Fruit fly (Drosophila melanogaster) whole organism, embryonic: Measurements from ENCODE around the gene CG3634.

Source experiments
- BtbVII ChIP-seq: fragments of 200-800 bp; sonication (Bioruptor generic); optimal IDR thresholded peaks from 3 replicates; lab custom pipeline; 2017; ENCODE audit warnings: missing biosample characterization, mild to moderate bottlenecking, missing genetic modification characterization
- CG12391 ChIP-seq: fragments of 200-800 bp; sonication (Bioruptor generic); optimal IDR thresholded peaks from 3 replicates; lab custom pipeline; 2018; ENCODE audit warnings: missing biosample characterization, mild to moderate bottlenecking, missing genetic modification characterization, moderate library complexity
- CG14860 ChIP-seq: fragments of 200-800 bp; sonication (Bioruptor generic); IDR thresholded peaks from 3 replicates; pipeline ENCODE4 v1.3.6; 2022; ENCODE audit warnings: missing biosample characterization, missing genetic modification characterization; ENCODE audit not compliant: partially characterized antibody
- CG15269 ChIP-seq: fragments of 200-800 bp; sonication (Bioruptor generic); optimal IDR thresholded peaks from 2 replicates; lab custom pipeline; 2018; ENCODE audit warnings: missing biosample characterization, mild to moderate bottlenecking, missing genetic modification characterization, moderate library complexity
- CG1529 ChIP-seq: fragments of 200-800 bp; sonication (Bioruptor generic); optimal IDR thresholded peaks from 3 replicates; lab custom pipeline; 2018; ENCODE audit warnings: missing biosample characterization, missing genetic modification characterization
- CG1602 ChIP-seq: fragments of 200-800 bp; sonication (Bioruptor generic); optimal IDR thresholded peaks from 3 replicates; lab custom pipeline; 2016; ENCODE audit warnings: missing biosample characterization, missing genetic modification characterization
- CG18764 ChIP-seq: fragments of 200-800 bp; sonication (Bioruptor generic); optimal IDR thresholded peaks from 3 replicates; lab custom pipeline; 2016; ENCODE audit warnings: missing biosample characterization, missing genetic modification characterization
- CG2875 ChIP-seq: fragments of 200-800 bp; sonication (Bioruptor generic); optimal IDR thresholded peaks from 2 replicates; lab custom pipeline; 2017; ENCODE audit warnings: missing biosample characterization, mild to moderate bottlenecking, missing genetic modification characterization, missing genetic modification reagents
- CG3995 ChIP-seq: fragments of 200-800 bp; sonication (Bioruptor generic); optimal IDR thresholded peaks from 3 replicates; lab custom pipeline; 2016; ENCODE audit warnings: missing biosample characterization, missing genetic modification characterization
- CG4282 ChIP-seq: fragments of 200-800 bp; sonication (Bioruptor generic); optimal IDR thresholded peaks from 2 replicates; lab custom pipeline; 2016; ENCODE audit warnings: missing biosample characterization, missing genetic modification characterization
- CG4328 ChIP-seq: fragments of 200-800 bp; sonication (Bioruptor generic); optimal IDR thresholded peaks from 3 replicates; lab custom pipeline; 2017; ENCODE audit warnings: missing biosample characterization, missing genetic modification reagents, missing genetic modification characterization
- CG4404 ChIP-seq: fragments of 200-800 bp; sonication (Bioruptor generic); IDR thresholded peaks from 2 replicates; pipeline ENCODE4 v1.3.6; 2022; ENCODE audit warnings: missing biosample characterization, missing genetic modification characterization
- CG5180 ChIP-seq: fragments of 200-800 bp; sonication (Bioruptor generic); optimal IDR thresholded peaks from 3 replicates; lab custom pipeline; 2017; ENCODE audit warnings: missing biosample characterization, missing genetic modification characterization, mild to moderate bottlenecking, moderate library complexity, missing genetic modification reagents
- CG7357 ChIP-seq: fragments of 200-800 bp; sonication (Bioruptor generic); IDR thresholded peaks from 3 replicates; pipeline ENCODE4 v1.3.6; 2022; ENCODE audit warnings: missing biosample characterization, missing genetic modification characterization
- CG7556 ChIP-seq: fragments of 200-800 bp; sonication (Bioruptor generic); optimal IDR thresholded peaks from 2 replicates; lab custom pipeline; 2017; ENCODE audit warnings: missing biosample characterization, mild to moderate bottlenecking, missing genetic modification characterization
- CTCF ChIP-seq: fragments of 200-800 bp; sonication (Bioruptor generic); optimal IDR thresholded peaks from 2 replicates; lab custom pipeline; 2017; ENCODE audit warnings: missing biosample characterization, mild to moderate bottlenecking, missing genetic modification characterization, moderate library complexity
- Dad ChIP-seq: fragments of 200-800 bp; sonication (Bioruptor generic); optimal IDR thresholded peaks from 3 replicates; lab custom pipeline; 2016; ENCODE audit warnings: missing biosample characterization, missing genetic modification characterization
- Dfd ChIP-seq, 2 experiments: fragments of >200 bp; optimal IDR thresholded peaks; 2 replicates each; lab custom pipeline; 2017; ENCODE audit warnings: missing biosample characterization in 2 of 2, missing genetic modification characterization in 2 of 2
- Dref ChIP-seq: fragments of 200-800 bp; sonication (Bioruptor generic); IDR thresholded peaks from 2 replicates; pipeline ENCODE4 v1.3.6; 2022; ENCODE audit warnings: missing biosample characterization, missing genetic modification characterization
- Fer1 ChIP-seq: fragments of 200-800 bp; sonication (Bioruptor generic); optimal IDR thresholded peaks from 2 replicates; lab custom pipeline; 2017; ENCODE audit warnings: missing biosample characterization, mild to moderate bottlenecking, missing genetic modification characterization
- Gsc ChIP-seq: fragments of 200-800 bp; sonication (Bioruptor generic); IDR thresholded peaks from 2 replicates; pipeline ENCODE4 v1.3.6; 2022; ENCODE audit warnings: missing biosample characterization, missing genetic modification characterization
- HmgD ChIP-seq: fragments of 200-800 bp; sonication (Bioruptor generic); optimal IDR thresholded peaks from 3 replicates; lab custom pipeline; 2016; ENCODE audit warnings: missing biosample characterization, missing genetic modification characterization
- Jarid2 ChIP-seq: fragments of 200-800 bp; sonication (Bioruptor generic); optimal IDR thresholded peaks from 3 replicates; lab custom pipeline; 2017; ENCODE audit warnings: mild to moderate bottlenecking, missing biosample characterization, missing genetic modification reagents, missing genetic modification characterization
- Lhr ChIP-seq: fragments of 200-800 bp; sonication (Bioruptor generic); optimal IDR thresholded peaks from 3 replicates; lab custom pipeline; 2017; ENCODE audit warnings: mild to moderate bottlenecking, missing biosample characterization, missing genetic modification reagents, missing genetic modification characterization
- Mes4 ChIP-seq: fragments of 200-800 bp; sonication (Bioruptor generic); optimal IDR thresholded peaks from 2 replicates; lab custom pipeline; 2016; ENCODE audit warnings: missing biosample characterization, missing genetic modification characterization
- Neu2 ChIP-seq: fragments of 200-800 bp; sonication (Bioruptor generic); optimal IDR thresholded peaks from 3 replicates; lab custom pipeline; 2016; ENCODE audit warnings: missing biosample characterization, missing genetic modification characterization, borderline replicate concordance
- Nf-YA ChIP-seq: fragments of 200-800 bp; sonication (Bioruptor generic); IDR thresholded peaks from 2 replicates; pipeline ENCODE4 v1.3.6; 2022; ENCODE audit warnings: missing biosample characterization, missing genetic modification characterization
- Optix ChIP-seq: fragments of 200-800 bp; sonication (Bioruptor generic); IDR thresholded peaks from 3 replicates; pipeline ENCODE4 v1.3.6; 2022; ENCODE audit warnings: missing biosample characterization, missing genetic modification characterization
- Taf1 ChIP-seq: fragments of 200-800 bp; sonication (Bioruptor generic); IDR thresholded peaks from 2 replicates; pipeline ENCODE4 v1.3.6; 2022; ENCODE audit warnings: missing biosample characterization, missing genetic modification characterization
- Tbp ChIP-seq: fragments of >200 bp; optimal IDR thresholded peaks from 2 replicates; lab custom pipeline; 2018; ENCODE audit warnings: missing biosample characterization, missing genetic modification characterization
- amos ChIP-seq: fragments of 200-800 bp; sonication (Bioruptor generic); IDR thresholded peaks from 2 replicates; pipeline ENCODE4 v1.3.6; 2022; ENCODE audit warnings: missing biosample characterization, missing genetic modification characterization; ENCODE audit not compliant: partially characterized antibody
- ato ChIP-seq: fragments of 200-800 bp; sonication (Bioruptor generic); IDR thresholded peaks from 2 replicates; pipeline ENCODE4 v1.3.6; 2022; ENCODE audit warnings: missing biosample characterization, missing genetic modification characterization; ENCODE audit not compliant: partially characterized antibody
- chinmo ChIP-seq: fragments of 200-800 bp; sonication (Bioruptor generic); IDR thresholded peaks from 4 replicates; pipeline ENCODE4 v1.3.6; 2022; ENCODE audit warnings: missing biosample characterization, missing genetic modification characterization; ENCODE audit not compliant: partially characterized antibody
- chn ChIP-seq: fragments of 200-800 bp; sonication (Bioruptor generic); optimal IDR thresholded peaks from 2 replicates; lab custom pipeline; 2016; ENCODE audit warnings: missing biosample characterization, missing genetic modification characterization
- esg ChIP-seq: fragments of 200-800 bp; sonication (Bioruptor generic); conservative IDR thresholded peaks from 2 replicates; pipeline ENCODE4 v1.3.6; 2022; ENCODE audit warnings: missing biosample characterization, missing genetic modification characterization
- fd102C ChIP-seq: fragments of 200-800 bp; sonication (Bioruptor generic); optimal IDR thresholded peaks from 2 replicates; lab custom pipeline; 2018; ENCODE audit warnings: missing biosample characterization, mild to moderate bottlenecking, missing genetic modification characterization, moderate library complexity
- grn ChIP-seq: fragments of 200-800 bp; sonication (Bioruptor generic); optimal IDR thresholded peaks from 3 replicates; lab custom pipeline; 2017; ENCODE audit warnings: missing biosample characterization, missing genetic modification characterization
- gsb-n ChIP-seq: fragments of 200-800 bp; sonication (Bioruptor generic); optimal IDR thresholded peaks from 3 replicates; lab custom pipeline; 2018; ENCODE audit warnings: missing biosample characterization, mild to moderate bottlenecking, missing genetic modification characterization
- kay ChIP-seq: fragments of 200-800 bp; sonication (Bioruptor generic); optimal IDR thresholded peaks from 2 replicates; lab custom pipeline; 2016; ENCODE audit warnings: missing biosample characterization, missing genetic modification characterization
- lab ChIP-seq: fragments of 200-800 bp; sonication (Bioruptor generic); optimal IDR thresholded peaks from 3 replicates; lab custom pipeline; 2017; ENCODE audit warnings: missing biosample characterization, missing genetic modification characterization, mild to moderate bottlenecking, moderate library complexity, missing genetic modification reagents
- lbe ChIP-seq: fragments of 200-800 bp; sonication (Bioruptor generic); optimal IDR thresholded peaks from 2 replicates; lab custom pipeline; 2016; ENCODE audit warnings: missing biosample characterization, mild to moderate bottlenecking, missing genetic modification characterization
- lmd ChIP-seq: fragments of 200-800 bp; sonication (Bioruptor generic); IDR thresholded peaks from 2 replicates; pipeline ENCODE4 v1.3.6; 2022; ENCODE audit warnings: missing biosample characterization, missing genetic modification characterization
- pita ChIP-seq: fragments of 200-800 bp; sonication (Bioruptor generic); optimal IDR thresholded peaks from 2 replicates; lab custom pipeline; 2017; ENCODE audit warnings: missing biosample characterization, mild to moderate bottlenecking, missing genetic modification characterization
- rib ChIP-seq: fragments of 200-800 bp; sonication (Bioruptor generic); IDR thresholded peaks from 2 replicates; pipeline ENCODE4 v1.3.6; 2022; ENCODE audit warnings: missing biosample characterization, missing genetic modification characterization
- sc ChIP-seq, 3 experiments: fragments of >200 bp in 2 of 3; fragments of 200-800 bp in 1 of 3; sonication (Bioruptor generic) in 1 of 3; optimal IDR thresholded peaks; 2 replicates in 2 of 3; 3 replicates in 1 of 3; lab custom pipeline; 2017; ENCODE audit warnings: mild to moderate bottlenecking in 1 of 3, missing biosample characterization in 1 of 3, missing genetic modification characterization in 1 of 3, missing genetic modification reagents in 1 of 3
- sr ChIP-seq: fragments of 200-800 bp; sonication (Bioruptor generic); IDR thresholded peaks from 3 replicates; pipeline ENCODE4 v1.3.6; 2022; ENCODE audit warnings: missing biosample characterization, missing genetic modification characterization
- tgo ChIP-seq: fragments of 200-800 bp; sonication (Bioruptor generic); IDR thresholded peaks from 3 replicates; pipeline ENCODE4 v1.3.6; 2022; ENCODE audit warnings: missing biosample characterization, missing genetic modification characterization
- toy ChIP-seq: fragments of 200-800 bp; sonication (Bioruptor generic); IDR thresholded peaks from 2 replicates; pipeline ENCODE4 v1.3.6; 2022; ENCODE audit warnings: missing biosample characterization, missing genetic modification characterization
- twi ChIP-seq: fragments of 200-800 bp; optimal IDR thresholded peaks from 2 replicates; lab custom pipeline; 2019; ENCODE audit warnings: missing biosample characterization, mild to moderate bottlenecking, missing genetic modification characterization, moderate library complexity
- usp ChIP-seq: fragments of >200 bp; optimal IDR thresholded peaks from 2 replicates; lab custom pipeline; 2017; ENCODE audit warnings: missing biosample characterization, missing genetic modification characterization
- zf30C ChIP-seq: fragments of 200-800 bp; sonication (Bioruptor generic); optimal IDR thresholded peaks from 3 replicates; lab custom pipeline; 2018; ENCODE audit warnings: missing biosample characterization, mild to moderate bottlenecking, missing genetic modification characterization

CG3634 gene

dm6 chr3L:20798325-20798846 lies 10.7 kb downstream of the CG3634 start, which contains the start of the genes CG3698 and tzn (continued):
- TF ChIP-seq sc (optimal IDR thresholded peaks at IDR 0.05; lab: Kevin White, UChicago) (no peak), sc (GFP tag; optimal IDR thresholded peaks at IDR 0.05; lab: Kevin White, UChicago) (peak; percentile 95), fd102C (GFP tag; lab: Kevin White, UChicago) (peak; percentile 95), sr (peak; percentile 88), grn (GFP tag; lab: Kevin White, UChicago) (peak; percentile 67), chn (GFP tag; lab: Kevin White, UChicago) (peak; percentile 87), Optix (GFP tag; lab: Robert Waterston, UW) (peak; percentile 90), Taf1 (GFP tag; lab: Robert Waterston, UW) (peak; percentile 81), twi (tag; lab: Kevin White, UChicago) (peak; percentile 84), Gsc (GFP tag; lab: Robert Waterston, UW) (no peak), Dad (peak; percentile 88), tgo (GFP tag; lab: Robert Waterston, UW) (peak; percentile 92), kay (GFP tag; lab: Kevin White, UChicago) (peak; percentile 56), Nf-YA (GFP tag; lab: Robert Waterston, UW) (peak; percentile 89), zf30C (GFP tag; lab: Kevin White, UChicago) (peak; percentile 39), amos (GFP tag; lab: Robert Waterston, UW) (no peak), CG1602 (GFP tag; lab: Kevin White, UChicago) (peak; percentile 82), Mes4 (GFP tag; lab: Kevin White, UChicago) (peak; percentile 82), CG4404 (peak; percentile 71), chinmo (GFP tag; lab: Robert Waterston, UW) (no peak), CG4328 (peak; percentile 94), gsb-n (tag; lab: Kevin White, UChicago) (peak; percentile 92), Jarid2 (GFP tag; lab: Kevin White, UChicago) (peak; percentile 90), CG5180 (GFP tag; lab: Kevin White, UChicago) (no peak), Dref (GFP tag; lab: Robert Waterston, UW) (peak; percentile 52), CG3995 (GFP tag; lab: Kevin White, UChicago) (peak; percentile 81), CG2875 (GFP tag; lab: Kevin White, UChicago) (peak; percentile 96), lbe (no peak), ato (GFP tag; lab: Robert Waterston, UW) (no peak), CG7556 (peak; percentile 82), Fer1 (GFP tag; lab: Kevin White, UChicago) (peak; percentile 96), CG7357 (GFP tag; lab: Robert Waterston, UW) (peak; percentile 78; the same call in 2 of the 3 replicates), CG14860 (GFP tag; lab: Robert Waterston, UW) (0 out of 3 replicates have a peak, but pooled peaks have one; percentile 29), Dfd (GFP tag; optimal IDR thresholded peaks at IDR 0.05; lab: Kevin White, UChicago) (no peak), esg (peak; percentile 72), Neu2 (GFP tag; lab: Kevin White, UChicago) (no peak), toy (peak; percentile 85), BtbVII (GFP tag; lab: Kevin White, UChicago) (peak; percentile 89), Lhr (GFP tag; lab: Kevin White, UChicago) (peak; percentile 99), HmgD (peak; percentile 66), lab (GFP tag; lab: Kevin White, UChicago) (peak; percentile 98), pita (peak; percentile 85), CG4282 (GFP tag; lab: Kevin White, UChicago) (peak; percentile 38), Tbp (GFP tag; lab: Kevin White, UChicago) (no peak), CG1529 (peak; percentile 88), CG18764 (GFP tag; lab: Kevin White, UChicago) (peak; percentile 94), rib (peak; percentile 84), CTCF (GFP tag; lab: Kevin White, UChicago) (peak; percentile 94), CG15269 (tag; lab: Kevin White, UChicago) (no peak), usp (GFP tag; lab: Kevin White, UChicago) (no peak), CG12391 (tag; lab: Kevin White, UChicago) (peak; percentile 93), lmd (GFP tag; lab: Robert Waterston, UW) (peak; percentile 87)
